Worm (Caenorhabditis elegans) whole organism, L2 larva: ENCODE data around the gene srz-16.

ENCODE experiments used
- F13H6.1 ChIP-seq: sonication (generic microtip); optimal IDR thresholded peaks from 2 replicates; lab custom pipeline; 2016; ENCODE audit warnings: missing genetic modification characterization, missing compliant biosample characterization
- egl-27 ChIP-seq: sonication (generic microtip); optimal IDR thresholded peaks from 3 replicates; lab custom pipeline; 2017; ENCODE audit warnings: missing biosample characterization, missing genetic modification reagents, missing genetic modification characterization

DNA sequence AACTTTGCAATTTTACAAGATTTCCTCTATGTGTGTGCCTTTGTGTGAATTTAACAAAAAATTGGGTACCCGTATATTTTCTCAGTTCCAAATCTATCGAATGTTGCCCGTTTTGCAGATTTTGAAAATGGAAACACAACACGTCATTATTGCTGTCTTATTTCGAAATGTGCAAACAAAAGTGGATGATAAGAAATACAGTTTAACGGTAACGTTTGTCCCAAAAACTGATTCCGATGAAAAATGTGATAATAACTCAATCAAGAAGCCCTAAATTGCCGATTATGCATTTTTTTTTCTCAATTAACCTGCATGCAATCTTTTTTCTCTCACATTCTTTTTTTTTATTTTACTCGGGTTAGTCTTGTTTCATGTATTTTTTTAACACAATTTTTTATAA, 38.8 kb upstream of the srz-16 start:
- TF ChIP-seq F13H6.1 (tag; lab: Kevin White, UChicago) (no peak), egl-27 (tag; lab: Kevin White, UChicago) (no peak)
